Worm (Caenorhabditis elegans) whole organism, young adult: ENCODE results near the gene C01G5.3.

ENCODE experiments used
- B0336.3 ChIP-seq: fragments of 200-800 bp; sonication (Bioruptor generic); IDR thresholded peaks from 2 replicates; pipeline ENCODE4 v1.3.6; 2022; ENCODE audit warnings: missing genetic modification characterization, missing compliant biosample characterization
- F37B4.10 ChIP-seq: fragments of 200-800 bp; sonication (Bioruptor generic); IDR thresholded peaks from 2 replicates; pipeline ENCODE4 v1.3.6; 2022; ENCODE audit warnings: missing genetic modification characterization, missing compliant biosample characterization
- F55B11.4 ChIP-seq: sonication (generic microtip); optimal IDR thresholded peaks from 2 replicates; lab custom pipeline; 2016; ENCODE audit warnings: missing compliant biosample characterization, missing genetic modification characterization, borderline replicate concordance; ENCODE audit not compliant: insufficient read depth
- K11D2.4 ChIP-seq: fragments of 200-800 bp; sonication (Bioruptor generic); IDR thresholded peaks from 2 replicates; pipeline ENCODE4 v1.3.6; 2022; ENCODE audit warnings: missing genetic modification reagents, missing genetic modification characterization, missing compliant biosample characterization
- akir-1 ChIP-seq: fragments of 200-800 bp; sonication (Bioruptor generic); optimal IDR thresholded peaks from 2 replicates; lab custom pipeline; 2018; ENCODE audit warnings: mild to moderate bottlenecking, missing genetic modification characterization, moderate library complexity, missing compliant biosample characterization
- bed-2 ChIP-seq: fragments of 200-800 bp; sonication (Bioruptor generic); IDR thresholded peaks from 2 replicates; pipeline ENCODE4 v1.3.6; 2022; ENCODE audit warnings: missing genetic modification reagents, missing genetic modification characterization, missing compliant biosample characterization
- cebp-1 ChIP-seq, 2 experiments: fragments of 200-800 bp in 1 of 2; sonication (Bioruptor generic) in 1 of 2; sonication (generic microtip) in 1 of 2; IDR thresholded peaks in 1 of 2; optimal IDR thresholded peaks in 1 of 2; 2 replicates each; pipeline versions ENCODE4 v1.3.6 to Lab custom; 2017 to 2022; ENCODE audit warnings: missing compliant biosample characterization in 2 of 2, missing genetic modification characterization in 2 of 2, mild to moderate bottlenecking in 1 of 2, missing genetic modification reagents in 1 of 2, moderate library complexity in 1 of 2
- cebp-2 ChIP-seq: fragments of 200-800 bp; sonication (Bioruptor generic); IDR thresholded peaks from 2 replicates; pipeline ENCODE4 v1.3.6; 2022; ENCODE audit warnings: missing genetic modification characterization, missing compliant biosample characterization
- chd-7 ChIP-seq: sonication (generic microtip); optimal IDR thresholded peaks from 2 replicates; lab custom pipeline; 2016; ENCODE audit warnings: mild to moderate bottlenecking, missing genetic modification characterization, moderate library complexity, missing compliant biosample characterization
- egl-18 ChIP-seq: fragments of 200-800 bp; sonication (Bioruptor generic); IDR thresholded peaks from 2 replicates; pipeline ENCODE4 v1.3.6; 2022; ENCODE audit warnings: missing genetic modification reagents, missing genetic modification characterization, missing compliant biosample characterization
- fkh-3 ChIP-seq: sonication (generic microtip); optimal IDR thresholded peaks from 2 replicates; lab custom pipeline; 2016; ENCODE audit warnings: mild to moderate bottlenecking, missing genetic modification characterization, missing compliant biosample characterization
- gei-17 ChIP-seq: fragments of 200-800 bp; sonication (Bioruptor generic); optimal IDR thresholded peaks from 2 replicates; lab custom pipeline; 2018; ENCODE audit warnings: mild to moderate bottlenecking, missing genetic modification characterization, missing compliant biosample characterization
- hmg-1.2 ChIP-seq: fragments of 200-800 bp; sonication (Bioruptor generic); IDR thresholded peaks from 2 replicates; pipeline ENCODE4 v1.3.6; 2022; ENCODE audit warnings: missing genetic modification reagents, missing genetic modification characterization, missing compliant biosample characterization
- hmg-20 ChIP-seq: fragments of 200-800 bp; sonication (Bioruptor generic); IDR thresholded peaks from 2 replicates; pipeline ENCODE4 v1.3.6; 2022; ENCODE audit warnings: missing genetic modification reagents, missing genetic modification characterization, missing compliant biosample characterization
- hrde-1 ChIP-seq: sonication (generic microtip); optimal IDR thresholded peaks from 2 replicates; lab custom pipeline; 2016; ENCODE audit warnings: missing genetic modification characterization, mild to moderate bottlenecking, missing compliant biosample characterization, moderate library complexity, missing genotype, missing genetic modification reagents, borderline replicate concordance
- hsf-1 ChIP-seq: fragments of 200-800 bp; sonication (Bioruptor generic); IDR thresholded peaks from 2 replicates; pipeline ENCODE4 v1.3.6; 2022; ENCODE audit warnings: missing genetic modification reagents, missing genetic modification characterization, missing compliant biosample characterization
- lag-1 ChIP-seq: fragments of 200-800 bp; sonication (Bioruptor generic); IDR thresholded peaks from 2 replicates; pipeline ENCODE4 v1.3.6; 2022; ENCODE audit warnings: missing genetic modification reagents, missing genetic modification characterization, missing compliant biosample characterization
- let-526 ChIP-seq: fragments of 200-800 bp; sonication (Bioruptor generic); IDR thresholded peaks from 2 replicates; pipeline ENCODE4 v1.3.6; 2022; ENCODE audit warnings: missing genetic modification reagents, missing genetic modification characterization, missing compliant biosample characterization
- lin-26 ChIP-seq: fragments of 200-800 bp; sonication (Bioruptor generic); IDR thresholded peaks from 2 replicates; pipeline ENCODE4 v1.3.6; 2022; ENCODE audit warnings: missing genetic modification reagents, missing genetic modification characterization, missing compliant biosample characterization
- madf-3 ChIP-seq: fragments of 200-800 bp; sonication (Bioruptor generic); IDR thresholded peaks from 2 replicates; pipeline ENCODE4 v1.3.6; 2022; ENCODE audit warnings: missing genetic modification reagents, missing genetic modification characterization, missing compliant biosample characterization
- mes-4 ChIP-seq: sonication (generic microtip); optimal IDR thresholded peaks from 2 replicates; lab custom pipeline; 2016; ENCODE audit warnings: missing genotype, missing genetic modification characterization, missing compliant biosample characterization
- nfya-1 ChIP-seq: sonication (generic microtip); optimal IDR thresholded peaks from 2 replicates; lab custom pipeline; 2017; ENCODE audit warnings: antibody characterized with exemption, missing compliant biosample characterization, missing genetic modification characterization, borderline replicate concordance; ENCODE audit not compliant: insufficient read depth
- nhr-120 ChIP-seq: fragments of 200-800 bp; sonication (Bioruptor generic); IDR thresholded peaks from 2 replicates; pipeline ENCODE4 v1.3.6; 2022; ENCODE audit warnings: missing genetic modification characterization, missing compliant biosample characterization
- repo-1 ChIP-seq: sonication (generic microtip); optimal IDR thresholded peaks from 2 replicates; lab custom pipeline; 2017; ENCODE audit warnings: mild to moderate bottlenecking, missing genetic modification characterization, missing compliant biosample characterization
- rpc-1 ChIP-seq, 2 experiments: fragments of 150-350 bp in 1 of 2; sonication (generic microtip) in 1 of 2; optimal IDR thresholded peaks; 2 replicates each; lab custom pipeline; 2014 to 2018; ENCODE audit warnings: missing biosample characterization in 1 of 2, missing genetic modification characterization in 1 of 2, missing genetic modification reagents in 1 of 2, missing genotype in 1 of 2
- sdz-38 ChIP-seq: sonication (generic microtip); optimal IDR thresholded peaks from 2 replicates; lab custom pipeline; 2016; ENCODE audit warnings: missing genotype, missing genetic modification characterization, missing compliant biosample characterization
- snpc-1.1 ChIP-seq: sonication (generic microtip); optimal IDR thresholded peaks from 2 replicates; lab custom pipeline; 2017; ENCODE audit warnings: missing genetic modification characterization, mild to moderate bottlenecking, missing compliant biosample characterization, antibody characterized with exemption, moderate library complexity, missing genotype, missing genetic modification reagents; ENCODE audit not compliant: insufficient read depth
- snpc-1.3 ChIP-seq: sonication (generic microtip); optimal IDR thresholded peaks from 2 replicates; lab custom pipeline; 2017; ENCODE audit warnings: missing genetic modification characterization, mild to moderate bottlenecking, missing compliant biosample characterization, antibody characterized with exemption, moderate library complexity, missing genotype, missing genetic modification reagents; ENCODE audit not compliant: insufficient read depth
- snpc-3.4 ChIP-seq: sonication (generic microtip); optimal IDR thresholded peaks from 2 replicates; lab custom pipeline; 2017; ENCODE audit warnings: missing genetic modification characterization, mild to moderate bottlenecking, missing compliant biosample characterization, antibody characterized with exemption, moderate library complexity, missing genotype, missing genetic modification reagents
- sptf-2 ChIP-seq: fragments of 200-800 bp; sonication (Bioruptor generic); optimal IDR thresholded peaks from 2 replicates; lab custom pipeline; 2018; ENCODE audit warnings: mild to moderate bottlenecking, missing genetic modification characterization, missing compliant biosample characterization
- unc-62 ChIP-seq: fragments of 150-350 bp; optimal IDR thresholded peaks from 2 replicates; lab custom pipeline; 2014; ENCODE audit warnings: missing biosample characterization, missing genetic modification reagents, missing genetic modification characterization
- zfh-2 ChIP-seq: fragments of 200-800 bp; sonication (Bioruptor generic); conservative IDR thresholded peaks from 2 replicates; pipeline ENCODE4 v1.3.6; 2022; ENCODE audit warnings: missing genetic modification reagents, missing genetic modification characterization, missing compliant biosample characterization
- ztf-26 ChIP-seq: sonication (generic microtip); optimal IDR thresholded peaks from 2 replicates; lab custom pipeline; 2017; ENCODE audit warnings: missing genetic modification characterization, missing compliant biosample characterization
- ztf-3 ChIP-seq: fragments of 200-800 bp; sonication (Bioruptor generic); optimal IDR thresholded peaks from 2 replicates; lab custom pipeline; 2018; ENCODE audit warnings: mild to moderate bottlenecking, missing genetic modification characterization, missing compliant biosample characterization

C01G5.3 gene

DNA sequence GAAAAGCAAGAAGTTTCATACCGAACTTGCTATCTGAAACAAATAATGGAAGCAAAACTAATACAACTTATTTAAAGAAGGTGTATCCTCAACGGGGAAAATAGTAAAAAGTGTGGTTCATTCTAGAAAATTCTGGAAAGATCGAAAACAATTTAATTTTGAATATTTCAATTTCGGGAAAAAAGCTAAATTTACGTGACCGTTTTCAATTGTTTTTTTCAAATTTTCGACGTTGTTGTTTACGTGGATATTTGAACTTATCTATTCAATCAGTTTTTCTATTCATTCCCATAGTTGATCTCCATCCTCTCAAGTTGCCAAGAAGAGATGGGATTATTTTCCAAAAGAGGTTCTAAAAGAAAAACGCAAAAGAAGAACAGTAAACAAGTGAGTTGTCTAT, at the start of gene C01G5.3:
Gene C01G5.3, plus strand, starts transcription at position 301 of the 400 bp plus-strand sequence.
- TF ChIP-seq zfh-2: no peak
- no peak for TF ChIP-seq mes-4 (tag; lab: Kevin White, UChicago)
- no peak for TF ChIP-seq hmg-20 (GFP tag; lab: Robert Waterston, UW)
- no peak for TF ChIP-seq hrde-1 (tag; lab: Kevin White, UChicago)
- no peak for TF ChIP-seq K11D2.4
- TF ChIP-seq snpc-1.3: no peak
- no peak for TF ChIP-seq snpc-1.1
- no peak for TF ChIP-seq sdz-38
- no peak for TF ChIP-seq lag-1 (GFP tag; lab: Robert Waterston, UW)
- no peak for TF ChIP-seq unc-62 (GFP tag; lab: Kevin White, UChicago)
- no peak for TF ChIP-seq akir-1 (GFP tag; lab: Kevin White, UChicago)
- TF ChIP-seq B0336.3 (GFP tag; lab: Robert Waterston, UW): no peak

DNA sequence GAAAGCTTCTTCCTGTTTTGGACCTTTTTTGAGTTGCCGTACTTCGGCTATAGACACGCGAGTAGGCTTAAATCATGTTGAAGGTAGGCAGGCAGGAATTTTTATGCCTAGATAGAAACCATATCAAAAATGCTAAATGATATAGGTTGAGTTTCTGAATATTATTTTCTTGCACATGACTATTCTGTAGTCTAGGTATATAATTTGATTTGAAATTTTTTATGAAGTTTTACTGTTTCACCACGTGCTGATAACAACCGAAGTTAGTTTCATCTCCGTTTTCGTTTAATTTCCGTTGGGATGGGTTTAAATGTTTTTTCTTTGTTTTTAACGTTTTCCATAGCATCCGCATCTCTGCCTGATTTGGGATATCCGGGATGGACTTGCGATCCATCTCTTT, 49.0 kb upstream of the C01G5.3 start, which contains the start of gene Y73B6BL.37:
Gene Y73B6BL.37, plus strand, starts transcription at position 301 of the 400 bp plus-strand sequence.
- no peak for TF ChIP-seq egl-18 (GFP tag; lab: Robert Waterston, UW)
- TF ChIP-seq cebp-1 (GFP tag; IDR thresholded peaks at IDR 0.05; lab: Robert Waterston, UW): no peak
- TF ChIP-seq cebp-1 (tag; optimal IDR thresholded peaks at IDR 0.05; lab: Kevin White, UChicago): no peak
- no peak for TF ChIP-seq lin-26 (GFP tag; lab: Robert Waterston, UW)
- no peak for TF ChIP-seq repo-1 (tag; lab: Kevin White, UChicago)
- TF ChIP-seq bed-2: no peak
- TF ChIP-seq ztf-26 (tag; lab: Kevin White, UChicago): no peak

DNA sequence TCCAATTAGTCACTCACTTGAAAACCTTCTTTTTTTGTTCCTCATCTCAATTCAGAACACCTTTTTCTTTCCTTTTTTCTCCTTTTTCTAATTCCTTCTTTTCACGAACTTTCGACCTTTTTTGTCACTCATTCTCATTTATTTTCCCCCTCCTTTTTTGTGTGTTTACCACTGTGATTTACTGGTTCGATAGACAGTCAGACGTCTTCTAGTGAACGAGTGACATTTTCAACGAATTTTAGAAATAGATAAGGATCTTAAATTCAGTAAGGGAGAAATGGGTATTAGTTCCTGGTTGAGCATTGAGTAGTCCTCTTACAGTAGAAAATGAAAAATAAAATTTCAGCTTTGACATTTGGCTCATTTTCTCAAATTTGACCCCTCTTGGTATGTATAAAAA, 44.1 kb upstream of the C01G5.3 start:
- no peak for TF ChIP-seq nhr-120 (GFP tag; lab: Robert Waterston, UW)
- TF ChIP-seq sptf-2 (GFP tag; lab: Kevin White, UChicago): no peak
- no peak for TF ChIP-seq bed-2
- TF ChIP-seq nfya-1: no peak
- TF ChIP-seq hsf-1 (GFP tag; lab: Robert Waterston, UW): no peak
- TF ChIP-seq F55B11.4 (tag; lab: Kevin White, UChicago): no peak
- no peak for TF ChIP-seq B0336.3 (GFP tag; lab: Robert Waterston, UW)
- TF ChIP-seq let-526: no peak
- no peak for TF ChIP-seq snpc-3.4 (tag; lab: Kevin White, UChicago)
- TF ChIP-seq rpc-1 (optimal IDR thresholded peaks at IDR 0.05; lab: Kevin White, UChicago): no peak
- TF ChIP-seq rpc-1 (tag; optimal IDR thresholded peaks at IDR 0.05; lab: Kevin White, UChicago): no peak
- no peak for TF ChIP-seq fkh-3 (tag; lab: Kevin White, UChicago)
- no peak for TF ChIP-seq cebp-2 (GFP tag; lab: Robert Waterston, UW)
- TF ChIP-seq gei-17 (GFP tag; lab: Kevin White, UChicago): no peak
- no peak for TF ChIP-seq madf-3
- no peak for TF ChIP-seq chd-7 (tag; lab: Kevin White, UChicago)
- no peak for TF ChIP-seq ztf-3 (GFP tag; lab: Kevin White, UChicago)
- TF ChIP-seq F37B4.10 (GFP tag; lab: Robert Waterston, UW): no peak

DNA sequence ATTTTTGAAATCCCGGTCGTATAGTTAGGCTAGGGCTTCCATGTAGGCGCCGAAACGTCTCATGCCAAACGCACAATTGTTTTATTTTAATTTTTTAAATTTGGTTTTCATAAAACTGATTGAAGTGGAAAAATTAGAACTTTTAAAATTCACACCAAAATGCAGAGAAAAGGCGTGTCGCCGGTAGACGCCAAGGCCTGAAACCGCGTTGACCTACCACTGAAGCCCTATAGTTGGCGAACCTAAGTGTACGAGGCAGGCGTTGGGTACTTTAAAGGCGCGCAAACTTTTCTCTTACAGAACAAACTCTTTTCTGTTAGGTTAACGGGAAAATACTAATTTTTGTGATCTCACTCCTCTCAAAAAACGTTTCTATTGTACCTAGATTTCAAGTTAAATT, 42.7 kb upstream of the C01G5.3 start, which contains the start of gene Y73B6BL.44:
Gene Y73B6BL.44, plus strand, starts transcription at position 301 of the 400 bp plus-strand sequence.
- no peak for TF ChIP-seq hmg-1.2 (GFP tag; lab: Robert Waterston, UW)
- no peak for TF ChIP-seq sptf-2 (GFP tag; lab: Kevin White, UChicago)
- no peak for TF ChIP-seq lag-1 (GFP tag; lab: Robert Waterston, UW)
